Worm (Caenorhabditis elegans): Measurements from ENCODE around the gene F42A9.17.

F42A9.17 gene

DNA sequence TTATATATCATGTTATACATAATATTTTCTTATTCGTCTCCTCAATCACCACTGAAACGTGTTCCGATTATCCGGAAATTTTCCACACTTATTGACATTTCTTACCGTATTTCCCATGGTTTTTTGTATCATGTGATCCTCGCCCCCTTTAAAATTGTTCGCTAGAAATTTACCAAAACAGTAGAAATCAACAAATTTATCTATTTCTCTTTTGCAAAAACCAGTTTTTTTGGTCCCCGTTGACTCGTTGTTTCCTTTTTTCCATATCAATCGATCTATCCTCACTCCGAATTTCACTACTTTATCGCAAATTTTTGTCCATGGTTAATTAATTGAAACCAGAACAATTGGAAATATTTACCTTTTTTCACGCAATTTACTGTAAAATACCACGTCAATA, 14.0 kb upstream of the F42A9.17 start:
- TF ChIP-seq snpc-4 (GFP tag; optimal IDR thresholded peaks at IDR 0.05) (no peak), snpc-4 (tag; optimal IDR thresholded peaks at IDR 0.05) (no peak), aptf-2 (GFP tag; conservative IDR thresholded peaks at IDR 0.05) (no peak), T26A5.8 (tag; optimal IDR thresholded peaks at IDR 0.05) (no peak), D2030.7 (GFP tag; IDR thresholded peaks at IDR 0.05) (no peak), F57A8.1 (GFP tag; optimal IDR thresholded peaks at IDR 0.05) (no peak), K12H6.12 (tag; optimal IDR thresholded peaks at IDR 0.05) (no peak), F39B2.1 (GFP tag; IDR thresholded peaks at IDR 0.05) (no peak), F23B12.7 (tag; optimal IDR thresholded peaks at IDR 0.05; ENCODE audit: insufficient read depth) (no peak), nhr-179 (tag; optimal IDR thresholded peaks at IDR 0.05) (no peak)

DNA sequence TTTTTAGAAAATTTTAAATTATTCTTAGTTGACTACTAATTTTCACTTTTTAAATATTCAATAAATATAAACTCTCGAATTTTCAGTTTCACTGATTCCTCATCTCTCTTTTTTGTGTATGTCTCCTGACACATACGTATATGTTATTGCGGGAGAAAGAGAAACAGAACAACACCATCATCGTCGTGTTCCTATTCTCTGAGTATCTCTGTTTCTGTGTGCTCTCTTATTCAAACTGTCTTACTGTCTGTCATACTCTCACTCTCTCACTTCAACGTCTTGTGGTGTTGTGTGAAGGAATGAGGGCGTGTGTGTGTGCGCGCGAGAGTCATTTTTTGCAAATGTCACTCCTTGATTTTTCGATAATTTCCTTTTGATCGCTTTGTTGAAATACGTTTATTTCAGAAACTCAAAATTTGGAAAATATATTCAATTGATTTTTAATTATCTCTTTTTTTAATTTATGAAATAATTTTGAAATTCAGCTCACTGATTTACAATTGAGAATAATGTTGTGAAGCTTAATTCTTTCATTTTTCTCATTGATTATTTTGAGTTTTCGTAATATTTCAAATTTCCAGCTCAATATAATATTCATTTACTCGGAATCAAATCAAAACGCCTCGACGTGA, 8.5 kb upstream of the F42A9.17 start, which contains the start of gene lin-49:
lin-49 (plus strand) TSS at position 582 of the 632 bp plus-strand sequence.
- TF ChIP-seq T07F8.4 (tag; optimal IDR thresholded peaks at IDR 0.05): no peak
- no peak for TF ChIP-seq B0261.1 (tag; optimal IDR thresholded peaks at IDR 0.05)
- TF ChIP-seq C06A6.2 (GFP tag; conservative IDR thresholded peaks at IDR 0.05): 0 out of 2 replicates have a peak, but pooled peaks have one; percentile 11
- no peak for TF ChIP-seq F57A8.1 (GFP tag; optimal IDR thresholded peaks at IDR 0.05)
- no peak for TF ChIP-seq hlh-26 (GFP tag; conservative IDR thresholded peaks at IDR 0.05)
- TF ChIP-seq B0336.3 (GFP tag; IDR thresholded peaks at IDR 0.05): peak; percentile 43; the same call in 1 of the 2 replicates
- no peak for TF ChIP-seq lin-35 (GFP tag; optimal IDR thresholded peaks at IDR 0.05)
- no peak for TF ChIP-seq madf-8 (GFP tag; conservative IDR thresholded peaks at IDR 0.05)
- TF ChIP-seq hlh-12 (tag; optimal IDR thresholded peaks at IDR 0.05): no peak
- TF ChIP-seq nfya-2 (GFP tag; IDR thresholded peaks at IDR 0.05): no peak
- TF ChIP-seq madf-3 (GFP tag; IDR thresholded peaks at IDR 0.05): no peak
- TF ChIP-seq lsy-27 (tag; optimal IDR thresholded peaks at IDR 0.05; ENCODE audit: borderline replicate concordance, insufficient read depth): no peak
- no peak for TF ChIP-seq cebp-1 (GFP tag; IDR thresholded peaks at IDR 0.05)
- peak; percentile 60 for TF ChIP-seq cebp-1 (tag; optimal IDR thresholded peaks at IDR 0.05)
- no peak for TF ChIP-seq ccch-3 (GFP tag; optimal IDR thresholded peaks at IDR 0.05)
- TF ChIP-seq lin-40 (tag; optimal IDR thresholded peaks at IDR 0.05): peak; percentile 62
- TF ChIP-seq rcor-1 (GFP tag; IDR thresholded peaks at IDR 0.05): no peak
- TF ChIP-seq egl-44 (GFP tag; IDR thresholded peaks at IDR 0.05): no peak
- no peak for TF ChIP-seq zim-3 (tag; optimal IDR thresholded peaks at IDR 0.05)
- TF ChIP-seq rec-8 (tag; optimal IDR thresholded peaks at IDR 0.05): no peak
- TF ChIP-seq attf-5 (GFP tag; optimal IDR thresholded peaks at IDR 0.05): peak; percentile 85
- no peak for TF ChIP-seq zfh-2 (GFP tag; conservative IDR thresholded peaks at IDR 0.05)
- no peak for TF ChIP-seq hrde-1 (tag; optimal IDR thresholded peaks at IDR 0.05; ENCODE audit: borderline replicate concordance)
- TF ChIP-seq fkh-3 (tag; optimal IDR thresholded peaks at IDR 0.05): no peak
- no peak for TF ChIP-seq nhr-179 (tag; optimal IDR thresholded peaks at IDR 0.05)
- TF ChIP-seq let-607 (tag; optimal IDR thresholded peaks at IDR 0.05): peak in 1 of 2 experiments; percentile 14
- no peak for TF ChIP-seq somi-1 (GFP tag; optimal IDR thresholded peaks at IDR 0.05)
- TF ChIP-seq snpc-3.4 (tag; optimal IDR thresholded peaks at IDR 0.05): no peak
- no peak for TF ChIP-seq B0019.2 (GFP tag; conservative IDR thresholded peaks at IDR 0.05)
- TF ChIP-seq lin-54 (GFP tag; optimal IDR thresholded peaks at IDR 0.05): peak; percentile 36
- peak; percentile 56 for TF ChIP-seq K12H6.12 (tag; optimal IDR thresholded peaks at IDR 0.05)
- TF ChIP-seq Y95B8A.8 (GFP tag; IDR thresholded peaks at IDR 0.05): no peak
- no peak for TF ChIP-seq Y67H2A.10 (GFP tag; conservative IDR thresholded peaks at IDR 0.05)
- no peak for TF ChIP-seq F49E8.2 (tag; optimal IDR thresholded peaks at IDR 0.05; ENCODE audit: insufficient read depth)
- no peak for TF ChIP-seq sdz-38 (tag; optimal IDR thresholded peaks at IDR 0.05)
- TF ChIP-seq ceh-100 (GFP tag; IDR thresholded peaks at IDR 0.05): no peak
- TF ChIP-seq ztf-22 (GFP tag; optimal IDR thresholded peaks at IDR 0.05): no peak
- TF ChIP-seq ztf-3 (GFP tag; optimal IDR thresholded peaks at IDR 0.05): no peak
